Fruit fly (Drosophila melanogaster) whole organism, embryonic: ENCODE data around the gene QC.

ENCODE experiments used
- Ada2b ChIP-seq: fragments of 200-800 bp; sonication (Bioruptor generic); IDR thresholded peaks from 2 replicates; pipeline ENCODE4 v1.3.6; 2022; ENCODE audit warnings: missing biosample characterization, missing genetic modification characterization
- Adf1 ChIP-seq: fragments of 200-800 bp; sonication (Bioruptor generic); IDR thresholded peaks from 2 replicates; pipeline ENCODE4 v1.3.6; 2022; ENCODE audit warnings: missing biosample characterization, missing genetic modification characterization
- CG1024 ChIP-seq: fragments of 200-800 bp; sonication (Bioruptor generic); IDR thresholded peaks from 2 replicates; pipeline ENCODE4 v1.3.6; 2022; ENCODE audit warnings: missing biosample characterization, missing genetic modification characterization
- CG11696 ChIP-seq: fragments of 200-800 bp; sonication (Bioruptor generic); IDR thresholded peaks from 2 replicates; pipeline ENCODE4 v1.3.6; 2022; ENCODE audit warnings: missing biosample characterization, missing genetic modification characterization
- CG14014 ChIP-seq: fragments of 200-800 bp; sonication (Bioruptor generic); IDR thresholded peaks from 2 replicates; pipeline ENCODE4 v1.3.6; 2022; ENCODE audit warnings: missing biosample characterization, missing genetic modification characterization
- CG15479 ChIP-seq: fragments of 200-800 bp; sonication (Bioruptor generic); optimal IDR thresholded peaks from 3 replicates; lab custom pipeline; 2019; ENCODE audit warnings: missing biosample characterization, mild to moderate bottlenecking, missing genetic modification characterization, moderate library complexity
- CG15601 ChIP-seq: fragments of 200-800 bp; sonication (Bioruptor generic); optimal IDR thresholded peaks from 3 replicates; lab custom pipeline; 2019; ENCODE audit warnings: missing biosample characterization, mild to moderate bottlenecking, missing genetic modification characterization, moderate library complexity
- CG1602 ChIP-seq: fragments of 200-800 bp; sonication (Bioruptor generic); optimal IDR thresholded peaks from 3 replicates; lab custom pipeline; 2016; ENCODE audit warnings: missing biosample characterization, missing genetic modification characterization
- CG1603 ChIP-seq: fragments of 200-800 bp; sonication (Bioruptor generic); optimal IDR thresholded peaks from 2 replicates; lab custom pipeline; 2019; ENCODE audit warnings: missing biosample characterization, mild to moderate bottlenecking, missing genetic modification characterization, moderate library complexity
- CG18262 ChIP-seq: fragments of 200-800 bp; optimal IDR thresholded peaks from 3 replicates; lab custom pipeline; 2019; ENCODE audit warnings: missing biosample characterization, mild to moderate bottlenecking, missing genetic modification characterization, moderate library complexity
- CG2120 ChIP-seq: fragments of 200-800 bp; sonication (Bioruptor generic); optimal IDR thresholded peaks from 3 replicates; lab custom pipeline; 2016; ENCODE audit warnings: missing biosample characterization, missing genetic modification characterization
- CG2202 ChIP-seq: fragments of 200-800 bp; sonication (Bioruptor generic); optimal IDR thresholded peaks from 2 replicates; lab custom pipeline; 2018; ENCODE audit warnings: missing biosample characterization, mild to moderate bottlenecking, missing genetic modification characterization
- CG30403 ChIP-seq: fragments of 200-800 bp; sonication (Bioruptor generic); optimal IDR thresholded peaks from 3 replicates; lab custom pipeline; 2016; ENCODE audit warnings: missing biosample characterization, missing genetic modification characterization
- CG33557 ChIP-seq: fragments of 200-800 bp; sonication (Bioruptor generic); optimal IDR thresholded peaks from 2 replicates; lab custom pipeline; 2019; ENCODE audit warnings: missing biosample characterization, mild to moderate bottlenecking, missing genetic modification characterization, moderate library complexity
- CG3407 ChIP-seq: fragments of 200-800 bp; sonication (Bioruptor generic); optimal IDR thresholded peaks from 2 replicates; lab custom pipeline; 2018; ENCODE audit warnings: missing biosample characterization, mild to moderate bottlenecking, missing genetic modification characterization
- CG34422 ChIP-seq: fragments of 200-800 bp; sonication (Bioruptor generic); IDR thresholded peaks from 3 replicates; pipeline ENCODE4 v1.3.6; 2022; ENCODE audit warnings: missing biosample characterization, missing genetic modification characterization
- CG6175 ChIP-seq: fragments of 200-800 bp; sonication (Bioruptor generic); IDR thresholded peaks from 3 replicates; pipeline ENCODE4 v1.3.6; 2022; ENCODE audit warnings: missing biosample characterization, missing genetic modification characterization
- CG6765 ChIP-seq: fragments of 200-800 bp; sonication (Bioruptor generic); optimal IDR thresholded peaks from 3 replicates; lab custom pipeline; 2017; ENCODE audit warnings: missing biosample characterization, mild to moderate bottlenecking, missing genetic modification characterization
- CG7745 ChIP-seq: fragments of 200-800 bp; sonication (Bioruptor generic); optimal IDR thresholded peaks from 2 replicates; lab custom pipeline; 2018; ENCODE audit warnings: missing biosample characterization, mild to moderate bottlenecking, missing genetic modification characterization, moderate library complexity
- CG7987 ChIP-seq: fragments of 200-800 bp; sonication (Bioruptor generic); optimal IDR thresholded peaks from 2 replicates; lab custom pipeline; 2018; ENCODE audit warnings: missing biosample characterization, mild to moderate bottlenecking, missing genetic modification characterization, moderate library complexity
- CG8359 ChIP-seq: fragments of 200-800 bp; sonication (Bioruptor generic); optimal IDR thresholded peaks from 2 replicates; lab custom pipeline; 2017; ENCODE audit warnings: missing biosample characterization, mild to moderate bottlenecking, missing genetic modification characterization, borderline replicate concordance
- CG8388 ChIP-seq: fragments of 200-800 bp; sonication (Bioruptor generic); optimal IDR thresholded peaks from 2 replicates; lab custom pipeline; 2019; ENCODE audit warnings: missing biosample characterization, mild to moderate bottlenecking, missing genetic modification characterization, moderate library complexity
- Chrac-16 ChIP-seq: fragments of 200-800 bp; sonication (Bioruptor generic); optimal IDR thresholded peaks from 3 replicates; lab custom pipeline; 2016; ENCODE audit warnings: missing biosample characterization, missing genetic modification characterization
- Ets97D ChIP-seq: fragments of 200-800 bp; sonication (Bioruptor generic); optimal IDR thresholded peaks from 3 replicates; lab custom pipeline; 2016; ENCODE audit warnings: missing biosample characterization, missing genetic modification characterization
- HHEX ChIP-seq: fragments of 200-800 bp; sonication (Bioruptor generic); optimal IDR thresholded peaks from 3 replicates; lab custom pipeline; 2017; ENCODE audit warnings: missing biosample characterization, mild to moderate bottlenecking, missing genetic modification characterization, missing genetic modification reagents
- HLH3B ChIP-seq: fragments of 200-800 bp; sonication (Bioruptor generic); IDR thresholded peaks from 2 replicates; pipeline ENCODE4 v1.3.6; 2022; ENCODE audit warnings: missing biosample characterization, missing genetic modification characterization
- Max ChIP-seq: fragments of 200-800 bp; sonication (Bioruptor generic); optimal IDR thresholded peaks from 2 replicates; lab custom pipeline; 2016; ENCODE audit warnings: missing biosample characterization, mild to moderate bottlenecking, missing genetic modification characterization
- Optix ChIP-seq: fragments of 200-800 bp; sonication (Bioruptor generic); IDR thresholded peaks from 3 replicates; pipeline ENCODE4 v1.3.6; 2022; ENCODE audit warnings: missing biosample characterization, missing genetic modification characterization
- Ravus ChIP-seq: fragments of 200-800 bp; sonication (Bioruptor generic); IDR thresholded peaks from 2 replicates; pipeline ENCODE4 v1.3.6; 2022; ENCODE audit warnings: missing biosample characterization, missing genetic modification characterization
- Rfx ChIP-seq: fragments of 200-800 bp; sonication (Bioruptor generic); IDR thresholded peaks from 2 replicates; pipeline ENCODE4 v1.3.6; 2022; ENCODE audit warnings: missing biosample characterization, missing genetic modification characterization
- al ChIP-seq: fragments of 200-800 bp; sonication (Bioruptor generic); IDR thresholded peaks from 2 replicates; pipeline ENCODE4 v1.3.6; 2022; ENCODE audit warnings: missing biosample characterization, missing genetic modification characterization
- ap ChIP-seq: fragments of 200-800 bp; sonication (Bioruptor generic); IDR thresholded peaks from 2 replicates; pipeline ENCODE4 v1.3.6; 2022; ENCODE audit warnings: missing biosample characterization, missing genetic modification characterization
- ase ChIP-seq: fragments of 200-800 bp; sonication (Bioruptor generic); IDR thresholded peaks from 3 replicates; pipeline ENCODE4 v1.3.6; 2022; ENCODE audit warnings: missing biosample characterization, missing genetic modification characterization
- ato ChIP-seq: fragments of 200-800 bp; sonication (Bioruptor generic); IDR thresholded peaks from 2 replicates; pipeline ENCODE4 v1.3.6; 2022; ENCODE audit warnings: missing biosample characterization, missing genetic modification characterization; ENCODE audit not compliant: partially characterized antibody
- bab2 ChIP-seq: fragments of 200-800 bp; sonication (Bioruptor generic); optimal IDR thresholded peaks from 2 replicates; lab custom pipeline; 2016; ENCODE audit warnings: missing biosample characterization, missing genetic modification characterization
- ci ChIP-seq: fragments of 200-800 bp; sonication (Bioruptor generic); IDR thresholded peaks from 3 replicates; pipeline ENCODE4 v1.3.6; 2022; ENCODE audit warnings: missing biosample characterization, missing genetic modification characterization
- crp ChIP-seq, 2 experiments: fragments of 200-800 bp; sonication (Bioruptor generic); optimal IDR thresholded peaks; 2 replicates in 1 of 2; 3 replicates in 1 of 2; lab custom pipeline; 2017; ENCODE audit warnings: missing biosample characterization in 2 of 2, missing genetic modification characterization in 2 of 2, mild to moderate bottlenecking in 1 of 2, moderate library complexity in 1 of 2
- dmrt11E ChIP-seq: fragments of 200-800 bp; sonication (Bioruptor generic); optimal IDR thresholded peaks from 3 replicates; lab custom pipeline; 2018; ENCODE audit warnings: missing biosample characterization, mild to moderate bottlenecking, missing genetic modification characterization, moderate library complexity
- eve ChIP-seq, 2 experiments: fragments of >200 bp; optimal IDR thresholded peaks; 2 replicates each; lab custom pipeline; 2017; ENCODE audit warnings: missing biosample characterization in 2 of 2, missing genetic modification characterization in 2 of 2
- eyg ChIP-seq: fragments of 200-800 bp; sonication (Bioruptor generic); optimal IDR thresholded peaks from 3 replicates; lab custom pipeline; 2016; ENCODE audit warnings: missing biosample characterization, missing genetic modification characterization
- grn ChIP-seq: fragments of 200-800 bp; sonication (Bioruptor generic); optimal IDR thresholded peaks from 3 replicates; lab custom pipeline; 2017; ENCODE audit warnings: missing biosample characterization, missing genetic modification characterization
- h ChIP-seq: fragments of >200 bp; optimal IDR thresholded peaks from 2 replicates; lab custom pipeline; 2017
- ken ChIP-seq: fragments of 200-800 bp; sonication (Bioruptor generic); IDR thresholded peaks from 3 replicates; pipeline ENCODE4 v1.3.6; 2022; ENCODE audit warnings: missing biosample characterization, missing genetic modification characterization
- maf-S ChIP-seq: fragments of 200-800 bp; sonication (Bioruptor generic); optimal IDR thresholded peaks from 2 replicates; lab custom pipeline; 2016; ENCODE audit warnings: missing biosample characterization, missing genetic modification characterization
- ranshi ChIP-seq: fragments of 200-800 bp; sonication (Bioruptor generic); IDR thresholded peaks from 2 replicates; pipeline ENCODE4 v1.3.6; 2022; ENCODE audit warnings: missing biosample characterization, missing genetic modification characterization
- salm ChIP-seq: fragments of 200-800 bp; sonication (Bioruptor generic); optimal IDR thresholded peaks from 2 replicates; lab custom pipeline; 2018; ENCODE audit warnings: missing biosample characterization, mild to moderate bottlenecking, missing genetic modification characterization
- sd ChIP-seq: fragments of 200-800 bp; sonication (Bioruptor generic); optimal IDR thresholded peaks from 3 replicates; lab custom pipeline; 2018; ENCODE audit warnings: missing biosample characterization, mild to moderate bottlenecking, missing genetic modification characterization, moderate library complexity
- twi ChIP-seq: fragments of 200-800 bp; optimal IDR thresholded peaks from 2 replicates; lab custom pipeline; 2019; ENCODE audit warnings: missing biosample characterization, mild to moderate bottlenecking, missing genetic modification characterization, moderate library complexity
- wdn ChIP-seq: fragments of 200-800 bp; sonication (Bioruptor generic); IDR thresholded peaks from 2 replicates; pipeline ENCODE4 v1.3.6; 2022; ENCODE audit warnings: missing biosample characterization, missing genetic modification characterization
- wek ChIP-seq: fragments of 200-800 bp; sonication (Bioruptor generic); optimal IDR thresholded peaks from 3 replicates; lab custom pipeline; 2018; ENCODE audit warnings: missing biosample characterization, mild to moderate bottlenecking, missing genetic modification characterization, moderate library complexity

QC gene

dm6 chr3L:5950467-5950866, 48.2 kb upstream of the QC start, which contains the start of gene Egfrap (continued):
- TF ChIP-seq h (lab: Kevin White, UChicago), result no peak
- 0 out of 3 replicates have a peak, but pooled peaks have one; percentile 39 for TF ChIP-seq CG6175 (GFP tag; lab: Robert Waterston, UW)
- TF ChIP-seq ken, result no peak
- no peak for TF ChIP-seq al (GFP tag; lab: Robert Waterston, UW)
- TF ChIP-seq Ada2b, result no peak
- no peak for TF ChIP-seq CG6765 (GFP tag; lab: Kevin White, UChicago)

dm6 chr3L:5947110-5947731, 45.0 kb upstream of the QC start:
- TF ChIP-seq sd (tag; lab: Kevin White, UChicago) (peak; percentile 57), CG14014 (GFP tag; lab: Robert Waterston, UW) (no peak), CG8388 (GFP tag; lab: Kevin White, UChicago) (no peak), CG2120 (GFP tag; lab: Kevin White, UChicago) (no peak), eve (GFP tag; optimal IDR thresholded peaks at IDR 0.05; lab: Kevin White, UChicago) (peak in 1 of 2 experiments; percentile 46), CG15601 (tag; lab: Kevin White, UChicago) (peak; percentile 29), Max (GFP tag; lab: Kevin White, UChicago) (no peak), crp (GFP tag; optimal IDR thresholded peaks at IDR 0.05; lab: Kevin White, UChicago) (no peak), CG1602 (GFP tag; lab: Kevin White, UChicago) (no peak), Optix (no peak), ranshi (no peak), twi (tag; lab: Kevin White, UChicago) (peak; percentile 9), wek (peak; percentile 10), HHEX (GFP tag; lab: Kevin White, UChicago) (no peak), CG1024 (GFP tag; lab: Robert Waterston, UW) (no peak), Chrac-16 (no peak), CG30403 (GFP tag; lab: Kevin White, UChicago) (no peak), eyg (GFP tag; lab: Kevin White, UChicago) (no peak), ci (GFP tag; lab: Robert Waterston, UW) (peak; percentile 46; the same call in 1 of the 3 replicates), HLH3B (GFP tag; lab: Robert Waterston, UW) (no peak), CG3407 (GFP tag; lab: Kevin White, UChicago) (peak; percentile 21), CG18262 (tag; lab: Kevin White, UChicago) (peak; percentile 9), dmrt11E (tag; lab: Kevin White, UChicago) (peak; percentile 5), CG1603 (tag; lab: Kevin White, UChicago) (no peak), CG8359 (GFP tag; lab: Kevin White, UChicago) (peak; percentile 9), CG2202 (peak; percentile 34), ase (GFP tag; lab: Robert Waterston, UW) (no peak), Adf1 (GFP tag; lab: Robert Waterston, UW) (no peak), wdn (GFP tag; lab: Robert Waterston, UW) (no peak), grn (peak; percentile 97), maf-S (GFP tag; lab: Kevin White, UChicago) (no peak), Ravus (GFP tag; lab: Robert Waterston, UW) (no peak), salm (tag; lab: Kevin White, UChicago) (peak; percentile 81), ap (no peak), Ets97D (GFP tag; lab: Kevin White, UChicago) (no peak), Rfx (no peak), ato (no peak), CG7745 (tag; lab: Kevin White, UChicago) (peak; percentile 76), CG7987 (GFP tag; lab: Kevin White, UChicago) (no peak), CG15479 (peak; percentile 14), CG33557 (peak; percentile 49), bab2 (GFP tag; lab: Kevin White, UChicago) (no peak), CG11696 (GFP tag; lab: Robert Waterston, UW) (no peak), CG34422 (GFP tag; lab: Robert Waterston, UW) (no peak)
